Worm (Caenorhabditis elegans) whole organism, L1 larva: Measurements from ENCODE around the gene chl-1.

Experiments used
- dpl-1 ChIP-seq, 3 experiments: fragments of 150-350 bp in 2 of 3; sonication (generic microtip) in 1 of 3; optimal IDR thresholded peaks; 2 replicates each; lab custom pipeline; 2014 to 2017; ENCODE audit warnings: missing biosample characterization in 3 of 3, missing genetic modification characterization in 3 of 3, missing genetic modification reagents in 3 of 3
- jun-1 ChIP-seq: fragments of 150-350 bp; optimal IDR thresholded peaks from 2 replicates; lab custom pipeline; 2014; ENCODE audit warnings: missing biosample characterization, missing genetic modification reagents, missing genetic modification characterization
- mep-1 ChIP-seq: fragments of 150-350 bp; optimal IDR thresholded peaks from 2 replicates; lab custom pipeline; 2014; ENCODE audit warnings: missing biosample characterization, missing genetic modification characterization
- nhr-19 ChIP-seq: fragments of 200-800 bp; sonication (Bioruptor generic); conservative IDR thresholded peaks from 2 replicates; pipeline ENCODE4 v1.3.6; 2022; ENCODE audit warnings: missing genetic modification characterization, missing compliant biosample characterization
- nhr-237 ChIP-seq: fragments of 150-350 bp; optimal IDR thresholded peaks from 2 replicates; lab custom pipeline; 2014; ENCODE audit warnings: missing biosample characterization, missing genetic modification characterization
- nhr-84 ChIP-seq: sonication (generic microtip); optimal IDR thresholded peaks from 2 replicates; lab custom pipeline; 2017; ENCODE audit warnings: missing biosample characterization, missing genetic modification characterization
- pax-3 ChIP-seq: fragments of 200-800 bp; sonication (Bioruptor generic); optimal IDR thresholded peaks from 2 replicates; lab custom pipeline; 2018; ENCODE audit warnings: mild to moderate bottlenecking, missing genetic modification characterization, moderate library complexity, missing compliant biosample characterization
- unc-130 ChIP-seq: fragments of 150-350 bp; optimal IDR thresholded peaks from 2 replicates; lab custom pipeline; 2017; ENCODE audit warnings: missing biosample characterization, missing genetic modification characterization, inconsistent platforms
- unc-30 ChIP-seq: sonication (generic microtip); optimal IDR thresholded peaks from 2 replicates; lab custom pipeline; 2017; ENCODE audit warnings: missing biosample characterization, missing genetic modification characterization
- unc-62 ChIP-seq: fragments of 150-350 bp; optimal IDR thresholded peaks from 2 replicates; lab custom pipeline; 2014; ENCODE audit warnings: missing biosample characterization, missing genetic modification reagents, missing genetic modification characterization
- unc-86 ChIP-seq: sonication (generic microtip); optimal IDR thresholded peaks from 2 replicates; lab custom pipeline; 2016; ENCODE audit warnings: missing genetic modification characterization, missing compliant biosample characterization
- zag-1 ChIP-seq: fragments of 150-350 bp; optimal IDR thresholded peaks from 2 replicates; lab custom pipeline; 2014; ENCODE audit warnings: missing biosample characterization, missing genetic modification characterization
- ztf-11 ChIP-seq, 2 experiments: sonication (generic microtip); optimal IDR thresholded peaks; 2 replicates each; lab custom pipeline; 2016 to 2017; ENCODE audit warnings: missing genetic modification characterization in 2 of 2, missing biosample characterization in 1 of 2, missing compliant biosample characterization in 1 of 2

DNA sequence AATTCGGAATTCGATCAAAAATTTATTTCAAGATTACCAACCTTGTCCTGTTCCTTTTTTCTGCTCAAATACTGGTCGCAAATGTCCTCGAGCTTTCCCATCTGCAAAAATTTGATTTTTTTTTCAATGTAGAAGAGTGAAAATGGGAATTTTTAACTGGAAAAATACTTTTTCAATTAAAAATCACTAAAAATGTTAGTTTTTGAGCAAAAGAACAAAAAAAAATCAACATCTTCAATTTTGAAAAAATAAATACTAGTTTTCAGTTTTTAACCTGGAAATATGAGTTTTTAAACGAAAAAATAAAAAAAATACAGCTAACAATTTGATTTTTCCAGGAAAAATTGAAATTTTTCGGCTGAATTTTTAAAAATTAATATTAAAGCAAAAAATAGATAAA is 22.8 kb upstream of the chl-1 start, which contains the start of gene prp-3:
- no peak for TF ChIP-seq unc-130
- TF ChIP-seq unc-30 (tag; lab: Kevin White, UChicago) = no peak
- TF ChIP-seq zag-1 (tag; lab: Kevin White, UChicago) = no peak
- no peak for TF ChIP-seq nhr-237 (tag; lab: Kevin White, UChicago)
- no peak for TF ChIP-seq pax-3
- no peak for TF ChIP-seq ztf-11 (tag; optimal IDR thresholded peaks at IDR 0.05; lab: Kevin White, UChicago)
- TF ChIP-seq unc-86 = no peak
- no peak for TF ChIP-seq nhr-84 (tag; lab: Kevin White, UChicago)
- no peak for TF ChIP-seq unc-62
- no peak for TF ChIP-seq jun-1 (tag; lab: Kevin White, UChicago)
- TF ChIP-seq mep-1 (tag; lab: Kevin White, UChicago) = no peak
- TF ChIP-seq dpl-1 (GFP tag; optimal IDR thresholded peaks at IDR 0.05; lab: Kevin White, UChicago) = no peak
- no peak for TF ChIP-seq nhr-19
